Worm (Caenorhabditis elegans): ENCODE measurements around the gene pat-4.

pat-4 gene

ce11 chrIII:89155-89554 is 5.5 kb downstream of the pat-4 start (continued):
- TF ChIP-seq ceh-100 (GFP tag; IDR thresholded peaks at IDR 0.05), result peak; percentile 62
- no peak for TF ChIP-seq K12H6.12 (tag; optimal IDR thresholded peaks at IDR 0.05)
- TF ChIP-seq ztf-26 (tag; optimal IDR thresholded peaks at IDR 0.05), result no peak
- 0 out of 2 replicates have a peak, but pooled peaks have one; percentile 27 for TF ChIP-seq F39B2.1 (GFP tag; IDR thresholded peaks at IDR 0.05)
- TF ChIP-seq B0019.2 (GFP tag; conservative IDR thresholded peaks at IDR 0.05), result peak; percentile 64; the same call in 1 of the 2 replicates
- TF ChIP-seq ekl-4 (GFP tag; IDR thresholded peaks at IDR 0.05), result peak; percentile 75
- peak; percentile 86 for TF ChIP-seq lin-26 (GFP tag; IDR thresholded peaks at IDR 0.05)
- no peak for TF ChIP-seq ztf-22 (GFP tag; optimal IDR thresholded peaks at IDR 0.05)
- TF ChIP-seq hmg-1.2 (GFP tag; IDR thresholded peaks at IDR 0.05), result peak; percentile 70
- peak; percentile 83; the same call in 1 of the 2 replicates for TF ChIP-seq Y56A3A.18 (GFP tag; IDR thresholded peaks at IDR 0.05)
- no peak for TF ChIP-seq ztf-3 (GFP tag; optimal IDR thresholded peaks at IDR 0.05)
- TF ChIP-seq rec-8 (tag; optimal IDR thresholded peaks at IDR 0.05), result peak; percentile 29 to 54
- TF ChIP-seq nhr-120 (GFP tag; IDR thresholded peaks at IDR 0.05), result no peak
- TF ChIP-seq dpff-1 (tag; optimal IDR thresholded peaks at IDR 0.05), result no peak
- no peak for TF ChIP-seq K11D2.4 (GFP tag; IDR thresholded peaks at IDR 0.05)
- TF ChIP-seq hrde-1 (tag; optimal IDR thresholded peaks at IDR 0.05; ENCODE audit: borderline replicate concordance), result peak; percentile 65
- peak; percentile 53 for TF ChIP-seq mcd-1 (GFP tag; IDR thresholded peaks at IDR 0.05)
- TF ChIP-seq lin-54 (GFP tag; optimal IDR thresholded peaks at IDR 0.05), result peak; percentile 68
- no peak for TF ChIP-seq aptf-3 (GFP tag; IDR thresholded peaks at IDR 0.05)
- no peak for TF ChIP-seq ets-4 (GFP tag; optimal IDR thresholded peaks at IDR 0.05)
- peak; percentile 85 for TF ChIP-seq snpc-3.4 (tag; optimal IDR thresholded peaks at IDR 0.05)
- no peak for TF ChIP-seq sptf-2 (GFP tag; optimal IDR thresholded peaks at IDR 0.05)
- peak; percentile 38 for TF ChIP-seq mxl-1 (tag; optimal IDR thresholded peaks at IDR 0.05)
- TF ChIP-seq bed-2 (GFP tag; IDR thresholded peaks at IDR 0.05), result no peak
- TF ChIP-seq attf-5 (GFP tag; optimal IDR thresholded peaks at IDR 0.05), result peak; percentile 41
- TF ChIP-seq mes-4 (tag; optimal IDR thresholded peaks at IDR 0.05), result peak; percentile 8
- 0 out of 2 replicates have a peak, but pooled peaks have one; percentile 55 for TF ChIP-seq attf-6 (GFP tag; IDR thresholded peaks at IDR 0.05)
- no peak for TF ChIP-seq cebp-1 (GFP tag; IDR thresholded peaks at IDR 0.05)
- peak; percentile 67 for TF ChIP-seq cebp-1 (tag; optimal IDR thresholded peaks at IDR 0.05)
- no peak for TF ChIP-seq nfya-1 (tag; optimal IDR thresholded peaks at IDR 0.05; ENCODE audit: borderline replicate concordance, insufficient read depth)
- TF ChIP-seq sea-2 (GFP tag; IDR thresholded peaks at IDR 0.05), result no peak

- no peak for TF ChIP-seq cebp-2 (GFP tag; IDR thresholded peaks at IDR 0.05)
- no peak for TF ChIP-seq lin-35 (GFP tag; optimal IDR thresholded peaks at IDR 0.05)
- no peak for TF ChIP-seq attf-6 (GFP tag; IDR thresholded peaks at IDR 0.05)
- no peak for TF ChIP-seq ztf-26 (tag; optimal IDR thresholded peaks at IDR 0.05)
- TF ChIP-seq madf-3 (GFP tag; IDR thresholded peaks at IDR 0.05), result no peak
- TF ChIP-seq athp-1 (tag; optimal IDR thresholded peaks at IDR 0.05), result no peak
- no peak for TF ChIP-seq dox-1 (GFP tag; IDR thresholded peaks at IDR 0.05)
- TF ChIP-seq dpff-1 (tag; optimal IDR thresholded peaks at IDR 0.05), result no peak
- no peak for TF ChIP-seq C17E4.6 (GFP tag; IDR thresholded peaks at IDR 0.05)
- TF ChIP-seq F52B5.7 (tag; optimal IDR thresholded peaks at IDR 0.05), result no peak
- TF ChIP-seq let-526 (GFP tag; IDR thresholded peaks at IDR 0.05), result no peak
- TF ChIP-seq hlh-26 (GFP tag; conservative IDR thresholded peaks at IDR 0.05), result no peak
- no peak for TF ChIP-seq him-1 (tag; optimal IDR thresholded peaks at IDR 0.05)
- no peak for TF ChIP-seq F49E8.2 (tag; optimal IDR thresholded peaks at IDR 0.05; ENCODE audit: insufficient read depth)
- TF ChIP-seq attf-3 (GFP tag; conservative IDR thresholded peaks at IDR 0.05), result peak; percentile 97
- TF ChIP-seq mes-4 (tag; optimal IDR thresholded peaks at IDR 0.05), result no peak
- no peak for TF ChIP-seq unc-62 (GFP tag; optimal IDR thresholded peaks at IDR 0.05)
- TF ChIP-seq T07F8.4 (tag; optimal IDR thresholded peaks at IDR 0.05), result no peak
- TF ChIP-seq ceh-58 (GFP tag; IDR thresholded peaks at IDR 0.05), result no peak
- 0 out of 2 replicates have a peak, but pooled peaks have one; percentile 23 for TF ChIP-seq D2030.7 (GFP tag; IDR thresholded peaks at IDR 0.05)
- TF ChIP-seq akir-1 (GFP tag; optimal IDR thresholded peaks at IDR 0.05), result no peak
- TF ChIP-seq nfya-2 (GFP tag; IDR thresholded peaks at IDR 0.05), result no peak
Measured at ce11 chrIII:87183-87582, 7.4 kb downstream of the pat-4 start, which contains the start of the genes F54C4.4 and mrpl-40. F54C4.4 (minus strand) TSS chrIII:87381. mrpl-40 (plus strand) TSS chrIII:87559.
